Fruit fly (Drosophila melanogaster): Measurements from ENCODE around the gene Adi1.
A peak's percentile ranks its signal among the peaks of the same experiment; 100 is the strongest.

Gene Adi1

dm6 chr3L:10637819-10638218 is 25.4 kb upstream of the Adi1 start, which contains the start of gene Cnep1r2 (continued):
- TF ChIP-seq Max (GFP tag; optimal IDR thresholded peaks at IDR 0.05), result peak; percentile 87
- no peak for TF ChIP-seq hkb (optimal IDR thresholded peaks at IDR 0.05)
- peak; percentile 95 for TF ChIP-seq hkb (GFP tag; IDR thresholded peaks at IDR 0.05)
- TF ChIP-seq CG4360 (GFP tag; IDR thresholded peaks at IDR 0.05), result peak; percentile 71
- TF ChIP-seq CG7928 (GFP tag; optimal IDR thresholded peaks at IDR 0.05), result peak; percentile 58
- peak; percentile 98 for TF ChIP-seq CG15696 (tag; optimal IDR thresholded peaks at IDR 0.05)
- TF ChIP-seq zen (tag; optimal IDR thresholded peaks at IDR 0.05), result peak; percentile 97
- peak; percentile 59 for TF ChIP-seq Atf-2 (GFP tag; optimal IDR thresholded peaks at IDR 0.05)
- peak; percentile 96 for TF ChIP-seq CG4328 (GFP tag; optimal IDR thresholded peaks at IDR 0.05)
- TF ChIP-seq Tbp (GFP tag; optimal IDR thresholded peaks at IDR 0.05), result no peak
- TF ChIP-seq CG4820 (GFP tag; optimal IDR thresholded peaks at IDR 0.05), result peak; percentile 88
- TF ChIP-seq slp2 (GFP tag; optimal IDR thresholded peaks at IDR 0.05), result peak; percentile 64
- TF ChIP-seq Ada2b (GFP tag; IDR thresholded peaks at IDR 0.05), result peak; percentile 90
- TF ChIP-seq Trl (optimal IDR thresholded peaks at IDR 0.05), result no peak
- peak; percentile 65 for TF ChIP-seq Trl (GFP tag; optimal IDR thresholded peaks at IDR 0.05)
- peak; percentile 92 for TF ChIP-seq ci (GFP tag; IDR thresholded peaks at IDR 0.05)
- TF ChIP-seq Mrtf (GFP tag; IDR thresholded peaks at IDR 0.05), result peak; percentile 96
- peak; percentile 92 for TF ChIP-seq CG4424 (GFP tag; optimal IDR thresholded peaks at IDR 0.05)
- TF ChIP-seq CrebB (tag; optimal IDR thresholded peaks at IDR 0.05), result peak; percentile 89
- TF ChIP-seq Vsx1 (GFP tag; optimal IDR thresholded peaks at IDR 0.05), result peak; percentile 88
- peak; percentile 73; the same call in 1 of the 2 replicates for TF ChIP-seq Oaz (GFP tag; IDR thresholded peaks at IDR 0.05)
- TF ChIP-seq yki (optimal IDR thresholded peaks at IDR 0.05), result no peak
- peak; percentile 86 for TF ChIP-seq GATAe (GFP tag; conservative IDR thresholded peaks at IDR 0.05)
- TF ChIP-seq Dad (GFP tag; optimal IDR thresholded peaks at IDR 0.05), result peak; percentile 36
- peak; percentile 63 for TF ChIP-seq CG7745 (tag; optimal IDR thresholded peaks at IDR 0.05)
- TF ChIP-seq CG14965 (GFP tag; optimal IDR thresholded peaks at IDR 0.05; ENCODE audit: borderline replicate concordance), result no peak
- TF ChIP-seq Sox100B (GFP tag; optimal IDR thresholded peaks at IDR 0.05), result peak; percentile 94
- peak; percentile 96 for TF ChIP-seq CG32532 (GFP tag; IDR thresholded peaks at IDR 0.05)
- peak; percentile 74 to 96 for TF ChIP-seq dpn (GFP tag; optimal IDR thresholded peaks at IDR 0.05)
- TF ChIP-seq disco-r (GFP tag; optimal IDR thresholded peaks at IDR 0.05), result no peak
- peak; percentile 89 for TF ChIP-seq CG17912 (GFP tag; optimal IDR thresholded peaks at IDR 0.05)
- TF ChIP-seq Elba2 (GFP tag; optimal IDR thresholded peaks at IDR 0.05), result peak; percentile 87
- peak; percentile 98 for TF ChIP-seq Xrp1 (GFP tag; IDR thresholded peaks at IDR 0.05)
- peak; percentile 87 for TF ChIP-seq CG7987 (GFP tag; optimal IDR thresholded peaks at IDR 0.05)
- TF ChIP-seq fd96Cb (tag; optimal IDR thresholded peaks at IDR 0.05), result peak; percentile 96
- peak; percentile 98 for TF ChIP-seq Hr3 (GFP tag; optimal IDR thresholded peaks at IDR 0.05)
- peak; percentile 70 for TF ChIP-seq tx (GFP tag; optimal IDR thresholded peaks at IDR 0.05)
- peak; percentile 96 for TF ChIP-seq esg (GFP tag; conservative IDR thresholded peaks at IDR 0.05)
- TF ChIP-seq CG13296 (GFP tag; optimal IDR thresholded peaks at IDR 0.05), result peak; percentile 93
- TF ChIP-seq grau (tag; optimal IDR thresholded peaks at IDR 0.05), result peak; percentile 97
- peak; percentile 61 for TF ChIP-seq CG4854 (GFP tag; optimal IDR thresholded peaks at IDR 0.05)
- TF ChIP-seq jigr1 (GFP tag; IDR thresholded peaks at IDR 0.05), result peak; percentile 87; the same call in 2 of the 3 replicates
- peak; percentile 84 for TF ChIP-seq CG18764 (GFP tag; optimal IDR thresholded peaks at IDR 0.05)
- TF ChIP-seq rib (GFP tag; IDR thresholded peaks at IDR 0.05), result peak; percentile 88
- TF ChIP-seq CG11560 (tag; IDR thresholded peaks at IDR 0.05), result peak; percentile 91
- no peak for TF ChIP-seq nerfin-2 (GFP tag; IDR thresholded peaks at IDR 0.05; ENCODE audit: partially characterized antibody)
- TF ChIP-seq CG8089 (GFP tag; optimal IDR thresholded peaks at IDR 0.05), result peak; percentile 24
- TF ChIP-seq stwl (tag; optimal IDR thresholded peaks at IDR 0.05), result peak; percentile 93
- TF ChIP-seq gsb (GFP tag; IDR thresholded peaks at IDR 0.05), result peak; percentile 87
- TF ChIP-seq CG2889 (GFP tag; IDR thresholded peaks at IDR 0.05), result peak; percentile 88
- peak; percentile 73 for TF ChIP-seq chm (GFP tag; IDR thresholded peaks at IDR 0.05)
- TF ChIP-seq Sry-δ (GFP tag; optimal IDR thresholded peaks at IDR 0.05), result peak; percentile 3
- TF ChIP-seq CG4730 (GFP tag; IDR thresholded peaks at IDR 0.05), result peak; percentile 91
